Worm (Caenorhabditis elegans): ENCODE data around the gene K08E3.2.

The K08E3.2 gene

ce11 chrIII:13771145-13771544, 22.7 kb upstream of the K08E3.2 start, which contains the start of the genes cyk-4 and pdr-1:
Gene cyk-4 (minus strand): TSS chrIII:13771224.
Gene pdr-1 (plus strand): TSS chrIII:13771513.
- TF ChIP-seq ceh-28 (tag; optimal IDR thresholded peaks at IDR 0.05) (no peak), sdz-12 (GFP tag; optimal IDR thresholded peaks at IDR 0.05) (no peak), mes-2 (tag; optimal IDR thresholded peaks at IDR 0.05; ENCODE audit: poor library complexity, severe bottlenecking) (peak; percentile 84), fos-1 (tag; optimal IDR thresholded peaks at IDR 0.05) (no peak), F49E8.2 (tag; optimal IDR thresholded peaks at IDR 0.05; ENCODE audit: borderline replicate concordance) (no peak), ama-1 (optimal IDR thresholded peaks at IDR 0.05) (no peak), lsy-2 (tag; optimal IDR thresholded peaks at IDR 0.05) (no peak), arid-1 (GFP tag; conservative IDR thresholded peaks at IDR 0.05) (no peak), dpl-1 (GFP tag; optimal IDR thresholded peaks at IDR 0.05) (peak; percentile 81), Y75B8A.6 (GFP tag; IDR thresholded peaks at IDR 0.05) (no peak), vab-7 (GFP tag; IDR thresholded peaks at IDR 0.05) (no peak), unc-62 (GFP tag; optimal IDR thresholded peaks at IDR 0.05 in 1 of 2) (peak in 1 of 2 experiments; percentile 77), unc-62 (tag; optimal IDR thresholded peaks at IDR 0.05) (no peak), hlh-11 (tag; optimal IDR thresholded peaks at IDR 0.05) (no peak), pqm-1 (tag; optimal IDR thresholded peaks at IDR 0.05) (no peak), nhr-11 (tag; optimal IDR thresholded peaks at IDR 0.05) (no peak), lin-13 (GFP tag; optimal IDR thresholded peaks at IDR 0.05) (peak; percentile 18), nhr-6 (tag; optimal IDR thresholded peaks at IDR 0.05) (peak; percentile 72), nhr-28 (tag; optimal IDR thresholded peaks at IDR 0.05) (peak; percentile 43), mxl-2 (GFP tag; conservative IDR thresholded peaks at IDR 0.05) (no peak), T26A8.4 (GFP tag; IDR thresholded peaks at IDR 0.05) (no peak), lin-38 (GFP tag; IDR thresholded peaks at IDR 0.05) (peak; percentile 91), mdl-1 (tag; optimal IDR thresholded peaks at IDR 0.05) (no peak), daf-8 (GFP tag; IDR thresholded peaks at IDR 0.05) (no peak), daf-16 (GFP tag; optimal IDR thresholded peaks at IDR 0.05) (no peak), daf-16 (tag; optimal IDR thresholded peaks at IDR 0.05) (peak; percentile 34), ztf-11 (tag; optimal IDR thresholded peaks at IDR 0.05) (no peak), unc-39 (tag; optimal IDR thresholded peaks at IDR 0.05) (no peak), dve-1 (tag; optimal IDR thresholded peaks at IDR 0.05; ENCODE audit: insufficient read depth) (no peak), hlh-30 (tag; optimal IDR thresholded peaks at IDR 0.05; ENCODE audit: insufficient read depth) (peak; percentile 88), nhr-77 (tag; optimal IDR thresholded peaks at IDR 0.05) (peak; percentile 49), nhr-10 (tag; optimal IDR thresholded peaks at IDR 0.05) (no peak), aha-1 (tag) (no peak), egl-27 (tag; optimal IDR thresholded peaks at IDR 0.05) (no peak), mep-1 (tag; optimal IDR thresholded peaks at IDR 0.05) (no peak), unc-130 (GFP tag; optimal IDR thresholded peaks at IDR 0.05) (peak; percentile 14), rbr-2 (tag; optimal IDR thresholded peaks at IDR 0.05) (no peak), Y5F2A.4 (GFP tag; optimal IDR thresholded peaks at IDR 0.05) (no peak), fkh-10 (GFP tag; optimal IDR thresholded peaks at IDR 0.05) (no peak), set-16 (GFP tag; IDR thresholded peaks at IDR 0.05) (no peak), ztf-7 (tag; optimal IDR thresholded peaks at IDR 0.05) (no peak), tra-1 (GFP tag; IDR thresholded peaks at IDR 0.05) (no peak), lim-7 (GFP tag; IDR thresholded peaks at IDR 0.05) (no peak), F37D6.2 (tag; optimal IDR thresholded peaks at IDR 0.05) (no peak), dmd-6 (GFP tag; IDR thresholded peaks at IDR 0.05) (no peak), jun-1 (tag; optimal IDR thresholded peaks at IDR 0.05) (no peak), ZK546.5 (tag; optimal IDR thresholded peaks at IDR 0.05) (no peak), lin-29 (GFP tag; IDR thresholded peaks at IDR 0.05) (no peak), lir-3 (tag; optimal IDR thresholded peaks at IDR 0.05) (no peak), daf-12 (tag; optimal IDR thresholded peaks at IDR 0.05) (no peak), F44E2.7 (GFP tag; IDR thresholded peaks at IDR 0.05) (no peak), php-3 (GFP tag; IDR thresholded peaks at IDR 0.05) (no peak)
